Fruit fly (Drosophila melanogaster): ENCODE data around the gene CG15296.

DNA sequence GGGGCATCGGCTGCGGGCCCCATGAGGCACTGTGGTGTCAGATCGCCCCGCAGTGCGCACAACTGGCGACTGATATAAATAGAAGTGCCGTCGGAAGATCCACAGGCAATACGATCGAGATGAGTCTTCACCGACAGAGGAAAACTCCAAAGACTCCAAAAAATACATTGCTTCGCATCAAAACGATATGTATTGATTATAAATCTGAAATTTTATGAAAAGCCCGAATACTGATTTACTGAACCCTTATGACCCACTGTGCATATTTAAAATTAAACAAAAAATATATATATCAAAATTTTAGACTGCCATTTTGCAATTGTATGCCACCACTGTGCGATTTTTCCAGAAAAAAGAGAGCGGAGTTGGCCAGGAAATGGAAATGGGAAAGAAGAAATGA, 9.0 kb downstream of the CG15296 start:
- TF ChIP-seq usp (GFP tag; optimal IDR thresholded peaks at IDR 0.05) (no peak), pan (optimal IDR thresholded peaks at IDR 0.05) (no peak), Dif (GFP tag; optimal IDR thresholded peaks at IDR 0.05; ENCODE audit: partially characterized antibody) (no peak), Rel (GFP tag; optimal IDR thresholded peaks at IDR 0.05) (no peak), Rel (tag; optimal IDR thresholded peaks at IDR 0.05) (no peak), Mio (GFP tag; optimal IDR thresholded peaks at IDR 0.05) (no peak), dmrt93B (GFP tag; optimal IDR thresholded peaks at IDR 0.05) (peak; percentile 76), Hnf4 (GFP tag; optimal IDR thresholded peaks at IDR 0.05) (peak; percentile 62), Hr78 (GFP tag; optimal IDR thresholded peaks at IDR 0.05) (no peak), brk (GFP tag; optimal IDR thresholded peaks at IDR 0.05) (peak; percentile 26), br (GFP tag; optimal IDR thresholded peaks at IDR 0.05) (peak; percentile 74)

Data from whole organism, wandering third instar larva.